Fruit fly (Drosophila melanogaster): Measurements from ENCODE around the gene CG1789.

CG1789 gene

DNA sequence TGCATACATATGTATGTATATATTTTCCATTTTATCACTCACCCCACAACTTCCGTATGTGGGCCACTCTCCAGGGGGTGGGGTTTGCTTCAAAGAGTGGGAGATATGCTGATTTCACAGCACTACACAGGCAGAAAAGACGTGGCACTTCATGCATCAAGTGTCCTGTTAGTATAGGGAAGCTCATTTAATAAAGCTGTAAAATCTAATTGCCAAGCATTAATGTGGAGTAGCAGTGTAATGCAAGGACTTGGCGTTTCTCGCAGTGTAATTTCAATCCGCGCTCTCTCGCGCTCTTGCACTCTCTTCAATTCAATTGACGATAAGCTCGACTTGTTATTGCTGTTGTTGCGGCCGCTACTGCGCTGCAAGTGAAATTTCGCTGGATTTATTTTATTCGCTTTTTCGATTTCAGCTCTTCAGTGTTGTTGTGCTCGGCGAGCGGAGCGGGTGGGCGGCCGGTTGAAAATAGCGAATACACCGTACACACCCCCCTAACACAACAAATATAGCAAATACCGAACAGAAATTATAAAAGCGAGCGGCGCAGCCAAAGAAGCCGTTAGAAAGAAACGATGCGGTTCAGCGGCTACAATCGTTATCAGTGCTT is 11.0 kb upstream of the CG1789 start, which contains the start of gene Hexo2 (continued):
- TF ChIP-seq Hr78 (GFP tag; optimal IDR thresholded peaks at IDR 0.05): peak in 1 of 2 experiments; percentile 71
- peak; percentile 92 for TF ChIP-seq Hr3 (GFP tag; optimal IDR thresholded peaks at IDR 0.05)
- TF ChIP-seq Fer2 (tag; optimal IDR thresholded peaks at IDR 0.05): peak; percentile 58
- TF ChIP-seq CG12659 (GFP tag; optimal IDR thresholded peaks at IDR 0.05): peak; percentile 89
- peak; percentile 94 for TF ChIP-seq Atf-2 (GFP tag; optimal IDR thresholded peaks at IDR 0.05)
- TF ChIP-seq CG17328 (GFP tag; IDR thresholded peaks at IDR 0.05): peak; percentile 97
- peak; percentile 95 for TF ChIP-seq pum (GFP tag; optimal IDR thresholded peaks at IDR 0.05)
- peak; percentile 32 for TF ChIP-seq MESR4 (GFP tag; optimal IDR thresholded peaks at IDR 0.05)
- TF ChIP-seq gsb (GFP tag; IDR thresholded peaks at IDR 0.05): peak; percentile 82
- peak; percentile 94 for TF ChIP-seq croc (GFP tag; conservative IDR thresholded peaks at IDR 0.05)
- TF ChIP-seq gt (GFP tag; IDR thresholded peaks at IDR 0.05): peak; percentile 93
- TF ChIP-seq rib (GFP tag; IDR thresholded peaks at IDR 0.05): peak; percentile 78
- no peak for TF ChIP-seq CG14860 (GFP tag; IDR thresholded peaks at IDR 0.05; ENCODE audit: partially characterized antibody)
- TF ChIP-seq Six4 (GFP tag; optimal IDR thresholded peaks at IDR 0.05): peak; percentile 93
- TF ChIP-seq ci (GFP tag; IDR thresholded peaks at IDR 0.05): peak; percentile 99
- TF ChIP-seq CG6254 (GFP tag; optimal IDR thresholded peaks at IDR 0.05): peak; percentile 88
- peak; percentile 62 for TF ChIP-seq zfh2 (GFP tag; optimal IDR thresholded peaks at IDR 0.05)
- TF ChIP-seq so (GFP tag; IDR thresholded peaks at IDR 0.05): peak; percentile 96
- peak; percentile 77 for TF ChIP-seq psq (GFP tag; optimal IDR thresholded peaks at IDR 0.05)
- peak; percentile 87 for TF ChIP-seq ERR (GFP tag; optimal IDR thresholded peaks at IDR 0.05)
- peak; percentile 86 for TF ChIP-seq CG13624 (GFP tag; optimal IDR thresholded peaks at IDR 0.05)
- no peak for TF ChIP-seq pfk (GFP tag; optimal IDR thresholded peaks at IDR 0.05)
- no peak for TF ChIP-seq sna (GFP tag; IDR thresholded peaks at IDR 0.05; ENCODE audit: partially characterized antibody)
- TF ChIP-seq CG10979 (tag; optimal IDR thresholded peaks at IDR 0.05): peak; percentile 91
- peak; percentile 68 for TF ChIP-seq vfl (GFP tag; optimal IDR thresholded peaks at IDR 0.05)
- peak; percentile 91 for TF ChIP-seq CG30403 (GFP tag; optimal IDR thresholded peaks at IDR 0.05)
- TF ChIP-seq Bdp1 (GFP tag; optimal IDR thresholded peaks at IDR 0.05): peak; percentile 81
- peak; percentile 92 for TF ChIP-seq ranshi (GFP tag; IDR thresholded peaks at IDR 0.05)
- TF ChIP-seq CG1603 (tag; optimal IDR thresholded peaks at IDR 0.05): peak; percentile 97
- peak; percentile 88 for TF ChIP-seq mam (GFP tag; optimal IDR thresholded peaks at IDR 0.05)
- peak; percentile 65 for TF ChIP-seq fd3F (GFP tag; optimal IDR thresholded peaks at IDR 0.05)
- peak; percentile 47 for TF ChIP-seq CG18011 (GFP tag; optimal IDR thresholded peaks at IDR 0.05)
- TF ChIP-seq Aef1 (GFP tag; IDR thresholded peaks at IDR 0.05): peak; percentile 95
- peak; percentile 75 for TF ChIP-seq Myb (GFP tag; optimal IDR thresholded peaks at IDR 0.05)
- peak; percentile 70 for TF ChIP-seq CG17912 (GFP tag; optimal IDR thresholded peaks at IDR 0.05)
- TF ChIP-seq Max (GFP tag; optimal IDR thresholded peaks at IDR 0.05): peak; percentile 83
- peak; percentile 88 for TF ChIP-seq ab (GFP tag; optimal IDR thresholded peaks at IDR 0.05)
- peak; percentile 96 for TF ChIP-seq stc (GFP tag; IDR thresholded peaks at IDR 0.05)
- peak; percentile 85 for TF ChIP-seq tup (GFP tag; optimal IDR thresholded peaks at IDR 0.05)
- TF ChIP-seq CG5180 (GFP tag; optimal IDR thresholded peaks at IDR 0.05): peak; percentile 84
- peak in 1 of 3 experiments; percentile 3 for TF ChIP-seq Stat92E (GFP tag; optimal IDR thresholded peaks at IDR 0.05)
- TF ChIP-seq CG17361 (GFP tag; IDR thresholded peaks at IDR 0.05): peak; percentile 91
- peak; percentile 92 for TF ChIP-seq HHEX (GFP tag; optimal IDR thresholded peaks at IDR 0.05)
- peak; percentile 80 for TF ChIP-seq trem (tag; optimal IDR thresholded peaks at IDR 0.05)
- TF ChIP-seq chm (GFP tag; IDR thresholded peaks at IDR 0.05): peak; percentile 97
- peak; percentile 91 for TF ChIP-seq CG13424 (tag; optimal IDR thresholded peaks at IDR 0.05)
- TF ChIP-seq hb (GFP tag; IDR thresholded peaks at IDR 0.05; ENCODE audit: partially characterized antibody): no peak
- peak; percentile 93 for TF ChIP-seq repo (GFP tag; optimal IDR thresholded peaks at IDR 0.05)
- peak; percentile 86 for TF ChIP-seq nerfin-1 (tag; optimal IDR thresholded peaks at IDR 0.05)

Data from whole organism, embryonic.